Worm (Caenorhabditis elegans) whole organism, L2 larva: Measurements from ENCODE around the gene C29E4.11.

Experiments
- Y55F3AM.14 ChIP-seq: fragments of 200-800 bp; sonication (Bioruptor generic); optimal IDR thresholded peaks from 2 replicates; lab custom pipeline; 2018; ENCODE audit warnings: mild to moderate bottlenecking, missing genetic modification characterization, missing compliant biosample characterization
- aly-2 ChIP-seq: fragments of 150-350 bp; optimal IDR thresholded peaks from 2 replicates; lab custom pipeline; 2014; ENCODE audit warnings: missing biosample characterization, missing genetic modification characterization
- ama-1 ChIP-seq: fragments of 150-350 bp; optimal IDR thresholded peaks from 2 replicates; lab custom pipeline; 2018; ENCODE audit warnings: inconsistent platforms
- elt-1 ChIP-seq: fragments of 150-350 bp; optimal IDR thresholded peaks from 2 replicates; lab custom pipeline; 2014; ENCODE audit warnings: missing biosample characterization, missing genetic modification characterization
- nhr-10 ChIP-seq: sonication (generic microtip); optimal IDR thresholded peaks from 2 replicates; lab custom pipeline; 2017; ENCODE audit warnings: missing biosample characterization, missing genetic modification characterization
- nhr-11 ChIP-seq: fragments of 150-350 bp; optimal IDR thresholded peaks from 2 replicates; lab custom pipeline; 2014; ENCODE audit warnings: missing biosample characterization, missing genetic modification characterization
- nhr-237 ChIP-seq: fragments of 150-350 bp; optimal IDR thresholded peaks from 2 replicates; lab custom pipeline; 2014; ENCODE audit warnings: missing biosample characterization, missing genetic modification characterization
- sma-9 ChIP-seq, 2 experiments: fragments of 150-350 bp in 1 of 2; sonication (generic microtip) in 1 of 2; optimal IDR thresholded peaks; 2 replicates each; lab custom pipeline; 2014 to 2016; ENCODE audit warnings: missing genetic modification characterization in 2 of 2, mild to moderate bottlenecking in 1 of 2, missing biosample characterization in 1 of 2, missing compliant biosample characterization in 1 of 2, missing genetic modification reagents in 1 of 2, moderate library complexity in 1 of 2
- snpc-4 ChIP-seq: fragments of 150-350 bp; optimal IDR thresholded peaks from 2 replicates; lab custom pipeline; 2014; ENCODE audit warnings: missing biosample characterization, missing genetic modification characterization
- unc-39 ChIP-seq: fragments of 150-350 bp; optimal IDR thresholded peaks from 2 replicates; lab custom pipeline; 2014; ENCODE audit warnings: missing biosample characterization, missing genetic modification characterization
- unc-62 ChIP-seq: fragments of 150-350 bp; optimal IDR thresholded peaks from 2 replicates; lab custom pipeline; 2014; ENCODE audit warnings: missing biosample characterization, missing genetic modification reagents, missing genetic modification characterization

DNA sequence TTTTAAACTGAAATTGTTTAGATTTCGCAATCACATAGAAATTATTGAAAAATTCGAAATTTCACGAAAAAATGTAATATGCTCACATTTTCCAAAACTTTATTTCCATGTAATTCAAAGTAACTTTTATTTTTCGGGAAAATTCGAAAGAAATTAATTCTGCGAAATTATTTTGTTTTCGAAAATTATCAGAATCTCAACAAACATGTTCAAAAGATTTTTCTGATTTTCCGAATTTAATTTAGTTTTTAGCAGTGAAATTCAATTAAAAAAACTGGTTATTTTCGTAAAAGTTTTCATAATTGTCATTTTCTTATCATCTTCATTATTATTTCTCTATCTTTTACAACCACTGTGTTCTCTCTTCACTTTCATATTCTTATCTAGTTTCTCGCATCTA lies 24.7 kb downstream of the C29E4.11 start, which contains the start of gene ran-2:
- no peak for TF ChIP-seq elt-1
- TF ChIP-seq unc-62 (GFP tag; lab: Kevin White, UChicago): no peak
- TF ChIP-seq snpc-4: no peak
- TF ChIP-seq nhr-237 (tag; lab: Kevin White, UChicago): no peak
- TF ChIP-seq ama-1 (lab: Kevin White, UChicago): no peak
- TF ChIP-seq aly-2 (tag; lab: Kevin White, UChicago): no peak
- TF ChIP-seq Y55F3AM.14 (GFP tag; lab: Kevin White, UChicago): no peak
- no peak for TF ChIP-seq unc-39 (tag; lab: Kevin White, UChicago)
- no peak for TF ChIP-seq sma-9 (GFP tag; optimal IDR thresholded peaks at IDR 0.05; lab: Kevin White, UChicago)
- no peak for TF ChIP-seq sma-9 (tag; optimal IDR thresholded peaks at IDR 0.05; lab: Kevin White, UChicago)
- no peak for TF ChIP-seq nhr-10 (tag; lab: Kevin White, UChicago)
- TF ChIP-seq nhr-11 (tag; lab: Kevin White, UChicago): no peak
